Worm (Caenorhabditis elegans) whole organism, late embryonic: ENCODE measurements around the gene Y73B6A.3.

Experiments
- C08G9.2 ChIP-seq: sonication (generic microtip); optimal IDR thresholded peaks from 2 replicates; lab custom pipeline; 2016; ENCODE audit warnings: mild to moderate bottlenecking, missing genetic modification characterization, moderate library complexity, missing compliant biosample characterization
- C38D4.7 ChIP-seq: fragments of 200-800 bp; sonication (Bioruptor generic); optimal IDR thresholded peaks from 2 replicates; lab custom pipeline; 2018; ENCODE audit warnings: mild to moderate bottlenecking, missing genetic modification characterization, moderate library complexity, missing compliant biosample characterization
- F13H6.1 ChIP-seq: sonication (generic microtip); optimal IDR thresholded peaks from 2 replicates; lab custom pipeline; 2016; ENCODE audit warnings: missing genetic modification characterization, missing compliant biosample characterization
- ahr-1 ChIP-seq: sonication (generic microtip); optimal IDR thresholded peaks from 2 replicates; lab custom pipeline; 2016; ENCODE audit warnings: missing genetic modification characterization, missing compliant biosample characterization
- ceh-18 ChIP-seq: sonication (generic microtip); optimal IDR thresholded peaks from 2 replicates; lab custom pipeline; 2016; ENCODE audit warnings: missing genetic modification characterization, missing compliant biosample characterization
- ceh-19 ChIP-seq: fragments of 200-800 bp; sonication (Bioruptor generic); optimal IDR thresholded peaks from 2 replicates; lab custom pipeline; 2018; ENCODE audit warnings: mild to moderate bottlenecking, missing genetic modification characterization, missing compliant biosample characterization
- ceh-2 ChIP-seq: sonication (generic microtip); optimal IDR thresholded peaks from 2 replicates; lab custom pipeline; 2016; ENCODE audit warnings: missing genotype, missing genetic modification characterization, missing compliant biosample characterization
- ceh-22 ChIP-seq: sonication (generic microtip); optimal IDR thresholded peaks from 2 replicates; lab custom pipeline; 2017; ENCODE audit warnings: missing biosample characterization, missing genetic modification characterization
- ceh-30 ChIP-seq: fragments of 150-350 bp; optimal IDR thresholded peaks from 2 replicates; lab custom pipeline; 2014; ENCODE audit warnings: missing biosample characterization, missing genetic modification characterization
- ceh-31 ChIP-seq: sonication (generic microtip); optimal IDR thresholded peaks from 2 replicates; lab custom pipeline; 2016; ENCODE audit warnings: missing genetic modification characterization, missing compliant biosample characterization
- ceh-34 ChIP-seq: sonication (generic microtip); optimal IDR thresholded peaks from 2 replicates; lab custom pipeline; 2016; ENCODE audit warnings: mild to moderate bottlenecking, missing genetic modification characterization, missing compliant biosample characterization
- ceh-45 ChIP-seq: fragments of 200-800 bp; sonication (Bioruptor generic); IDR thresholded peaks from 2 replicates; pipeline ENCODE4 v1.3.6; 2022; ENCODE audit warnings: missing genetic modification reagents, missing genetic modification characterization, missing compliant biosample characterization
- ceh-48 ChIP-seq: sonication (generic microtip); optimal IDR thresholded peaks from 2 replicates; lab custom pipeline; 2016; ENCODE audit warnings: missing genetic modification characterization, inconsistent platforms, missing compliant biosample characterization
- ceh-6 ChIP-seq: fragments of 200-800 bp; sonication (Bioruptor generic); optimal IDR thresholded peaks from 2 replicates; lab custom pipeline; 2018; ENCODE audit warnings: mild to moderate bottlenecking, missing genetic modification characterization, missing compliant biosample characterization
- che-1 ChIP-seq: sonication (generic microtip); optimal IDR thresholded peaks from 2 replicates; lab custom pipeline; 2016; ENCODE audit warnings: mild to moderate bottlenecking, missing genetic modification characterization, missing compliant biosample characterization
- elt-2 ChIP-seq: sonication (generic microtip); optimal IDR thresholded peaks from 2 replicates; lab custom pipeline; 2016; ENCODE audit warnings: missing genetic modification reagents, missing genetic modification characterization, missing compliant biosample characterization
- eyg-1 ChIP-seq: sonication (generic microtip); optimal IDR thresholded peaks from 2 replicates; lab custom pipeline; 2016; ENCODE audit warnings: missing genotype, missing genetic modification characterization, missing compliant biosample characterization
- fax-1 ChIP-seq: sonication (generic microtip); optimal IDR thresholded peaks from 2 replicates; lab custom pipeline; 2016; ENCODE audit warnings: missing genotype, missing genetic modification characterization, missing compliant biosample characterization
- fkh-10 ChIP-seq: fragments of 150-350 bp; optimal IDR thresholded peaks from 2 replicates; lab custom pipeline; 2014; ENCODE audit warnings: missing biosample characterization, missing genetic modification reagents, missing genetic modification characterization
- fkh-6 ChIP-seq: sonication (generic microtip); optimal IDR thresholded peaks from 2 replicates; lab custom pipeline; 2016; ENCODE audit warnings: missing genetic modification characterization, missing compliant biosample characterization
- lim-6 ChIP-seq: sonication (generic microtip); optimal IDR thresholded peaks from 2 replicates; lab custom pipeline; 2016; ENCODE audit warnings: missing genetic modification characterization, missing compliant biosample characterization
- madf-2 ChIP-seq: sonication (generic microtip); optimal IDR thresholded peaks from 2 replicates; lab custom pipeline; 2017; ENCODE audit warnings: missing genetic modification characterization, missing compliant biosample characterization
- nfya-1 ChIP-seq: sonication (generic microtip); optimal IDR thresholded peaks from 2 replicates; lab custom pipeline; 2017; ENCODE audit warnings: missing genetic modification characterization, mild to moderate bottlenecking, missing compliant biosample characterization, antibody characterized with exemption, moderate library complexity
- npax-4 ChIP-seq: sonication (generic microtip); optimal IDR thresholded peaks from 2 replicates; lab custom pipeline; 2016; ENCODE audit warnings: missing genetic modification characterization, missing compliant biosample characterization
- odd-2 ChIP-seq: sonication (generic microtip); optimal IDR thresholded peaks from 2 replicates; lab custom pipeline; 2017; ENCODE audit warnings: antibody characterized with exemption, mild to moderate bottlenecking, missing genetic modification characterization, missing compliant biosample characterization
- pag-3 ChIP-seq: sonication (generic microtip); optimal IDR thresholded peaks from 2 replicates; lab custom pipeline; 2016; ENCODE audit warnings: missing compliant biosample characterization, missing genetic modification characterization, borderline replicate concordance
- pha-4 ChIP-seq: fragments of 150-350 bp; optimal IDR thresholded peaks from 2 replicates; lab custom pipeline; 2018; ENCODE audit warnings: missing biosample characterization, missing genetic modification reagents, missing genetic modification characterization
- sox-2 ChIP-seq: fragments of 200-800 bp; sonication (Bioruptor generic); IDR thresholded peaks from 2 replicates; pipeline ENCODE4 v1.3.6; 2022; ENCODE audit warnings: missing genetic modification reagents, missing genetic modification characterization, missing compliant biosample characterization
- tbx-2 ChIP-seq: sonication (generic microtip); optimal IDR thresholded peaks from 2 replicates; lab custom pipeline; 2016; ENCODE audit warnings: missing genetic modification characterization, missing compliant biosample characterization
- tbx-7 ChIP-seq: sonication (generic microtip); optimal IDR thresholded peaks from 2 replicates; lab custom pipeline; 2016; ENCODE audit warnings: missing genotype, missing genetic modification characterization, missing compliant biosample characterization
- ttx-3 ChIP-seq: sonication (generic microtip); optimal IDR thresholded peaks from 2 replicates; lab custom pipeline; 2016; ENCODE audit warnings: missing genetic modification reagents, missing genetic modification characterization, missing compliant biosample characterization
- unc-42 ChIP-seq: sonication (generic microtip); optimal IDR thresholded peaks from 2 replicates; lab custom pipeline; 2016; ENCODE audit warnings: missing genotype, missing genetic modification characterization, missing compliant biosample characterization
- unc-55 ChIP-seq: sonication (generic microtip); optimal IDR thresholded peaks from 2 replicates; lab custom pipeline; 2017; ENCODE audit warnings: missing biosample characterization, missing genetic modification reagents, missing genetic modification characterization
- zip-5 ChIP-seq: sonication (generic microtip); optimal IDR thresholded peaks from 2 replicates; lab custom pipeline; 2016; ENCODE audit warnings: missing genetic modification characterization, missing compliant biosample characterization
- ztf-16 ChIP-seq: sonication (generic microtip); optimal IDR thresholded peaks from 2 replicates; lab custom pipeline; 2017; ENCODE audit warnings: missing genetic modification characterization, missing compliant biosample characterization

Y73B6A.3 gene

DNA sequence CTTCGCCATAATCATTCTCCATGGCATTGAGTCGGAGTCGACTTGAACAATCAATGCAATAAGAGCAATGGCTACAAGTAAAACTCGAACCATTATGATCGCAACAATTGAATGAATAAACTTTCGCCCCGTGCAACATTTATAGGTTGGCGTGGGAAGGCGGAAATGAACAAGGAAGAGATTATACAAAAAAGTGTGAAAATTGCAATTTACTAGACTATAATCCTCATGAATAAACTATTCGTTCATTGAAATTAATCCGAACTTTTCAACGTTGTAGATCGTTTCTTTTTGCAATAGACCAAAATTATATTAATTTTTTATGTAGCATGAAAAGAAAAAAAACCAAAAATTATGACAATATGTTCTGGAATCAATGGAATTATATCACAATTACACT, at the start of gene Y73B6A.3:
TSS of gene Y73B6A.3 (minus strand) at position 101 of the 400 bp plus-strand sequence.
- TF ChIP-seq ztf-16 (tag; lab: Kevin White, UChicago) (no peak), odd-2 (tag; lab: Kevin White, UChicago) (no peak), fax-1 (tag; lab: Kevin White, UChicago) (no peak), ttx-3 (tag; lab: Kevin White, UChicago) (no peak), ceh-6 (GFP tag; lab: Kevin White, UChicago) (no peak), C08G9.2 (tag; lab: Kevin White, UChicago) (no peak), lim-6 (no peak), ceh-18 (no peak), ceh-45 (no peak)
- TF ChIP-seq, all 69 proteins: peak for 0

DNA sequence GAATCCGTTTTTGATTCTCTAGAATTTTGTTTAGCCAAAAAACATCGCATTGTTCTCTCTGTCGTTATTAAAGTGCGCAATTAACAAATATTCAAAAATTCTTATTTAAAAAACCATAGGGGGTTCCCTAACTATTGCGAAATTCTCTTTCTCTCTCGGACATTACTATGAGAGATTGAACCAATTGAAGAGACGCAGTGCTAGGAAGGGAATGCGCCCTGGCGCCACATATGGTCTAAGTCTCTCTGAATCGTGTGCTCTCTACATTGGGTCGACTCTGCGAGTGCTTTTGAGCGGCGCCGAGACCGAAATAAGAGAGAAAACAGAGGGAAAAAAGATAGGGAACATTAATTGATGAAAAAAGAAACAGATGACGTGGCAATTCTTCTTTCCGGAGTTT, 45.8 kb upstream of the Y73B6A.3 start:
- TF ChIP-seq nfya-1 (tag; lab: Kevin White, UChicago) (peak; percentile 34), che-1 (tag; lab: Kevin White, UChicago) (no peak), ceh-19 (GFP tag; lab: Kevin White, UChicago) (no peak), unc-42 (tag; lab: Kevin White, UChicago) (peak; percentile 31), ceh-2 (tag; lab: Kevin White, UChicago) (no peak), npax-4 (tag; lab: Kevin White, UChicago) (no peak), ahr-1 (tag; lab: Kevin White, UChicago) (no peak), tbx-7 (tag; lab: Kevin White, UChicago) (no peak), fax-1 (tag; lab: Kevin White, UChicago) (no peak), unc-55 (peak; percentile 20), ceh-48 (tag; lab: Kevin White, UChicago) (no peak)

DNA sequence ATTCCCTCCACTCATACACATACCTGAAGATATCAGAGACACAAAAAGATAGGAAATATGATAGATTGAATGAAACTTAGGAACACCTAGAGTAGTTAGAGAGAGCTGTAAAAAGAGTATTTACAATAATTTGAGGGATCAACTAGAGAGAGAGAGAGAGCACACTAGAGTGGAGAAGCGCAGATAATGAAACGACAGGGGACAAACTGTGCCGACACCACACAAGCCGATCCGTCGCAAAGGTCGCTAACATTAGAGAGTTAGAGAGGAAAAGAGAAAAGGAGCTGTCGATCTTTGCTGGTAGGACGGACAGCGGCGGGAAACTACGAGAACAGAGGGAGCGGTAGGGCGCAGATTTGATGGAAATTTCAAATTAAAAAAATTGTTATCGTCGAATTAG, 45.1 kb upstream of the Y73B6A.3 start, which contains the start of gene dyci-1:
TSS of gene dyci-1 (minus strand) at position 122 of the 400 bp plus-strand sequence.
- no peak for TF ChIP-seq pag-3
- TF ChIP-seq tbx-2 (tag; lab: Kevin White, UChicago), result peak; percentile 47
- TF ChIP-seq ceh-31 (tag; lab: Kevin White, UChicago), result peak; percentile 1
- peak; percentile 32 for TF ChIP-seq ceh-18
- no peak for TF ChIP-seq tbx-7 (tag; lab: Kevin White, UChicago)
- TF ChIP-seq ceh-22 (tag; lab: Kevin White, UChicago), result peak; percentile 2

DNA sequence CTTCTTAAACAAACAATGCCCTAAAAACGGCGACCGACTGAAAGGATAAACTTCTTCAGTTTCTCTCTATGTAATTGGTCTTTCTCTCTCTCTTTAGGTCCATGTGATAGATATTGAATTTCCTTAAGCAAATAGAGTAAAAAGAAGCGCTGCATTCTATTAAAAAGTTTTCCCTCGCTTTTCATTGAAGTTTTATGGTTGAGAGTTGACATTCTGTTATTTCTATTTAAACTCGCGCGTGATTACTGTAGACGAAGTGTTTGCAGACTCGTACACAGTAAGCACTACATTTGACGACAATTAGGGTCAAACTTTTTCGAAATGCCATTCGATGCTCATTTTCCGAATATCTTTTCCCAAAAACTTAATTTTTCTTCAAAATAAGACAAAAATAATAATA, 37.1 kb upstream of the Y73B6A.3 start:
- no peak for TF ChIP-seq elt-2 (tag; lab: Kevin White, UChicago)
- no peak for TF ChIP-seq sox-2 (GFP tag; lab: Robert Waterston, UW)
- TF ChIP-seq madf-2 (tag; lab: Kevin White, UChicago), result no peak
- no peak for TF ChIP-seq C08G9.2 (tag; lab: Kevin White, UChicago)
- TF ChIP-seq zip-5 (tag; lab: Kevin White, UChicago), result no peak
- no peak for TF ChIP-seq ceh-19 (GFP tag; lab: Kevin White, UChicago)
- TF ChIP-seq fkh-6, result no peak
- no peak for TF ChIP-seq C38D4.7 (GFP tag; lab: Kevin White, UChicago)
- no peak for TF ChIP-seq eyg-1 (tag; lab: Kevin White, UChicago)
- TF ChIP-seq ceh-34 (tag; lab: Kevin White, UChicago), result no peak
- no peak for TF ChIP-seq che-1 (tag; lab: Kevin White, UChicago)
- TF ChIP-seq ceh-30 (tag; lab: Kevin White, UChicago), result no peak
- no peak for TF ChIP-seq ceh-6 (GFP tag; lab: Kevin White, UChicago)
- TF ChIP-seq F13H6.1, result no peak
- no peak for TF ChIP-seq ceh-48 (tag; lab: Kevin White, UChicago)
- TF ChIP-seq pha-4, result no peak
- TF ChIP-seq fkh-10 (GFP tag; lab: Kevin White, UChicago), result no peak
- TF ChIP-seq ztf-16 (tag; lab: Kevin White, UChicago), result no peak
- TF ChIP-seq unc-42 (tag; lab: Kevin White, UChicago), result no peak
- no peak for TF ChIP-seq npax-4 (tag; lab: Kevin White, UChicago)
